Worm (Caenorhabditis elegans): Measurements from ENCODE around the gene usp-33.

usp-33 gene

DNA sequence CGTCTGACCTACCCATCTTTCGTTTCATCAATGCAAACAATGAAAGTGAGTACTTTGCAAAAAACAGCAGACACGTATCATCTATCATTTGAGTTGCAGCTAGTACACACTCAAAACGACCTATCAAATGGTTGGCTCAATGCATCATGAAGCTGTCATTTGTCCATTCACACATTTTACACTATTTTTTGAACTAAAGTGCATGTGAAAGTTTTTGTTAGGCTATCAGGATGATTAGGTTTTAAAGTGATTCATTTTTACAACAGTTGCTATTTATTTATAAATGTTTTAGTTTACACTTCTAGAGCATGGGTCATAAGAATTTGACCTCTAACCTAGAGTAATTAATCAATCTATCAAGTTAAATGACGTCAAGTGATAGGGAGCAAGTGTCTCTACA lies 8.8 kb downstream of the usp-33 start (continued):
- TF ChIP-seq swsn-7 (tag; optimal IDR thresholded peaks at IDR 0.05) (no peak), nhr-71 (tag; optimal IDR thresholded peaks at IDR 0.05) (peak; percentile 79), nhr-47 (tag; optimal IDR thresholded peaks at IDR 0.05) (no peak), hlh-4 (tag; optimal IDR thresholded peaks at IDR 0.05) (no peak), hlh-17 (GFP tag; optimal IDR thresholded peaks at IDR 0.05; ENCODE audit: borderline replicate concordance) (no peak), efl-3 (GFP tag; optimal IDR thresholded peaks at IDR 0.05) (no peak), pax-3 (tag; optimal IDR thresholded peaks at IDR 0.05) (no peak), mep-1 (tag; optimal IDR thresholded peaks at IDR 0.05) (no peak), lir-3 (tag; optimal IDR thresholded peaks at IDR 0.05; ENCODE audit: poor library complexity) (peak; percentile 45), zag-1 (tag; optimal IDR thresholded peaks at IDR 0.05) (no peak), ama-1 (optimal IDR thresholded peaks at IDR 0.05) (no peak), nhr-28 (tag; optimal IDR thresholded peaks at IDR 0.05) (no peak), unc-62 (GFP tag; optimal IDR thresholded peaks at IDR 0.05) (peak; percentile 43), lin-14 (GFP tag; optimal IDR thresholded peaks at IDR 0.05) (peak; percentile 60), sox-4 (tag; optimal IDR thresholded peaks at IDR 0.05) (no peak), ceh-8 (GFP tag; optimal IDR thresholded peaks at IDR 0.05) (no peak)

DNA sequence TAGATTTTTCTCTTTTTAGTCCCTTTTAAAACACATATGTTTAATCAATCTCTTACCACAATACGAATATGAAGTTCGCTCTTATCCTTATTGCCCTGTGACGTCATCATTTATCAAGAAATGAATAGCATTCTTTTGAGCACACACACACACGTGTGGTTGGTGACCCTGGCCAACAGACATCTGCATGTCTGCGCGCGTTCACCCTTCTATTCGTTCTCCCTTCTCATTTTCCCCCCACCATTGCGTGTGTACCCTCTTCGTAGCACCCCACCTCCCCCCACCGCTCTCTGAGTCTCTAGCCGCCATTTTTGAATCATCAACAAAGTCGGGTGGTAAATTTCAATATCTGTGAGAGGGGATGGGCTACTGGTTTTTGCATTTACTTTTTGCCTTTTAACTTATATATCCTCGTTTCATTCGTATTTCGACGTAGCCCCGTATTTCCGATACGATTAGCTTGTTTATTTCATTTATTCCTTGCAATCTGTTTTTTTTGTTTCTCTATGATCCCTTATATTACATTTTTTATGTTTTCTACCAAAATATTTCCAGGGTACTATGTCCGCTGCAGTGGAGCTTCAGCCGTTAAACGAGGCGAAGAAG lies 9.4 kb downstream of the usp-33 start, which contains the start of gene ent-2:
TSS of gene ent-2 (plus strand) at position 556 of the 606 bp plus-strand sequence.
- TF ChIP-seq efl-1 (optimal IDR thresholded peaks at IDR 0.05) (peak in 1 of 2 experiments; percentile 9), efl-1 (GFP tag; optimal IDR thresholded peaks at IDR 0.05 in 1 of 2) (peak in 1 of 2 experiments; percentile 85), unc-62 (GFP tag; optimal IDR thresholded peaks at IDR 0.05) (no peak), swsn-7 (tag; optimal IDR thresholded peaks at IDR 0.05) (no peak), skn-1 (tag; optimal IDR thresholded peaks at IDR 0.05) (peak; percentile 0), mep-1 (tag; optimal IDR thresholded peaks at IDR 0.05) (peak; percentile 13), mdl-1 (tag; optimal IDR thresholded peaks at IDR 0.05) (peak in 1 of 2 experiments; percentile 31), nhr-71 (tag; optimal IDR thresholded peaks at IDR 0.05) (no peak), dpl-1 (GFP tag; optimal IDR thresholded peaks at IDR 0.05) (peak in 1 of 3 experiments; percentile 17), snu-23 (GFP tag; optimal IDR thresholded peaks at IDR 0.05) (no peak), pag-3 (tag; optimal IDR thresholded peaks at IDR 0.05; ENCODE audit: borderline replicate concordance, insufficient read depth) (no peak), aly-2 (tag; optimal IDR thresholded peaks at IDR 0.05) (no peak), dsc-1 (tag; optimal IDR thresholded peaks at IDR 0.05) (peak; percentile 58), nhr-76 (tag; optimal IDR thresholded peaks at IDR 0.05) (no peak), lin-14 (GFP tag; optimal IDR thresholded peaks at IDR 0.05) (peak; percentile 75), nhr-85 (tag) (peak; percentile 27), fkh-8 (tag; optimal IDR thresholded peaks at IDR 0.05) (peak; percentile 86), elt-2 (tag; optimal IDR thresholded peaks at IDR 0.05) (no peak), ceh-82 (tag; optimal IDR thresholded peaks at IDR 0.05) (peak in 1 of 3 experiments; percentile 33), lsy-2 (tag; optimal IDR thresholded peaks at IDR 0.05) (peak in 1 of 2 experiments; percentile 15)

DNA sequence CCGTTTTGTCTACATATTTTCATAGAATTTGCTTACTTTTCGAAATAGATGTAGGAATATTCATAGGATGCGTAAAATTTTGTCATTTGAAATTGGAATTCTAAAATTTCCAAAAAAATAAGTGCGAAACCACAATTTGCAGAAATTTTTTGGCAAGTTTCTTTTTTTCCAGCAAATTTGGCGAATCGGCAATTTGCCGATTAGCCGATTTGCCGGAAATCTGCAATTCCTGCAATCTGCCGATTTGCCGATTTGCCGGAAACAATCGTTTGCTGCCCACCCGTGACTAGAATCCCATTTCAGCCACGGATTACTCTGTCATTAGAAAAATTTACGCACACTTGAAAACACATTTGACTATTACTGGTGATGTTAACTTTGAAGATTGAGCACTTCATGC lies 13.1 kb downstream of the usp-33 start:
- TF ChIP-seq tbx-2 (tag; optimal IDR thresholded peaks at IDR 0.05) (no peak), rnt-1 (tag; optimal IDR thresholded peaks at IDR 0.05) (no peak), nhr-76 (tag; optimal IDR thresholded peaks at IDR 0.05) (no peak), hpl-2 (GFP tag; optimal IDR thresholded peaks at IDR 0.05) (no peak), unc-30 (tag; optimal IDR thresholded peaks at IDR 0.05) (no peak), Y116A8C.19 (tag; optimal IDR thresholded peaks at IDR 0.05; ENCODE audit: borderline replicate concordance) (no peak), nhr-237 (tag; optimal IDR thresholded peaks at IDR 0.05) (no peak), C04F5.9 (tag; optimal IDR thresholded peaks at IDR 0.05) (no peak), hlh-4 (tag; optimal IDR thresholded peaks at IDR 0.05) (no peak), nhr-77 (tag; optimal IDR thresholded peaks at IDR 0.05) (no peak), nhr-85 (tag) (no peak), grh-1 (GFP tag; IDR thresholded peaks at IDR 0.05) (no peak), alr-1 (tag; optimal IDR thresholded peaks at IDR 0.05; ENCODE audit: borderline replicate concordance) (no peak), swsn-7 (tag; optimal IDR thresholded peaks at IDR 0.05) (no peak)
